Worm (Caenorhabditis elegans): ENCODE results near the gene hoe-1.

Gene hoe-1

ce11 chrIV:4748408-4749105 lies 4.5 kb upstream of the hoe-1 start, which contains the start of gene cyc-2.1 (continued):
- TF ChIP-seq vab-7 (GFP tag; IDR thresholded peaks at IDR 0.05) (peak; percentile 37; the same call in 1 of the 2 replicates), nhr-111 (GFP tag; optimal IDR thresholded peaks at IDR 0.05) (no peak), nhr-10 (tag; optimal IDR thresholded peaks at IDR 0.05) (peak; percentile 76), aha-1 (tag) (peak; percentile 92), madf-9 (GFP tag; conservative IDR thresholded peaks at IDR 0.05) (peak; percentile 54; the same call in 1 of the 2 replicates), dmd-6 (GFP tag; IDR thresholded peaks at IDR 0.05) (peak; percentile 63), zip-2 (tag; optimal IDR thresholded peaks at IDR 0.05) (no peak), gei-8 (GFP tag; optimal IDR thresholded peaks at IDR 0.05) (no peak), ceh-44 (GFP tag; IDR thresholded peaks at IDR 0.05) (no peak), zip-11 (GFP tag; IDR thresholded peaks at IDR 0.05) (no peak), nhr-11 (tag; optimal IDR thresholded peaks at IDR 0.05) (peak; percentile 52), arid-1 (GFP tag; conservative IDR thresholded peaks at IDR 0.05) (peak; percentile 71), snpc-1.2 (GFP tag; IDR thresholded peaks at IDR 0.05) (peak; percentile 82), aly-2 (tag; optimal IDR thresholded peaks at IDR 0.05) (no peak), skn-1 (tag; optimal IDR thresholded peaks at IDR 0.05) (no peak), lin-29 (GFP tag; IDR thresholded peaks at IDR 0.05) (no peak), pqm-1 (tag; optimal IDR thresholded peaks at IDR 0.05) (peak; percentile 5), zfp-3 (GFP tag; conservative IDR thresholded peaks at IDR 0.05) (no peak), ces-1 (GFP tag; optimal IDR thresholded peaks at IDR 0.05) (no peak), dmd-9 (GFP tag; IDR thresholded peaks at IDR 0.05) (no peak), attf-4 (tag; optimal IDR thresholded peaks at IDR 0.05) (no peak), nhr-102 (tag; optimal IDR thresholded peaks at IDR 0.05) (peak; percentile 47), D1046.2 (GFP tag; IDR thresholded peaks at IDR 0.05) (no peak), dmd-8 (GFP tag; IDR thresholded peaks at IDR 0.05) (0 out of 2 replicates have a peak, but pooled peaks have one; percentile 54), lin-15B (tag; optimal IDR thresholded peaks at IDR 0.05) (peak; percentile 48), ztf-11 (tag; optimal IDR thresholded peaks at IDR 0.05) (no peak), hlh-11 (tag; optimal IDR thresholded peaks at IDR 0.05) (peak; percentile 85), mxl-2 (GFP tag; conservative IDR thresholded peaks at IDR 0.05) (no peak), F49E8.2 (tag; optimal IDR thresholded peaks at IDR 0.05; ENCODE audit: borderline replicate concordance) (peak; percentile 85), rbr-2 (tag; optimal IDR thresholded peaks at IDR 0.05) (peak; percentile 68), mdl-1 (tag; optimal IDR thresholded peaks at IDR 0.05) (no peak), Y5F2A.4 (GFP tag; optimal IDR thresholded peaks at IDR 0.05) (no peak), ceh-20 (GFP tag; IDR thresholded peaks at IDR 0.05) (no peak), mep-1 (tag; optimal IDR thresholded peaks at IDR 0.05) (peak; percentile 80), zag-1 (tag; optimal IDR thresholded peaks at IDR 0.05) (no peak), nhr-25 (tag; optimal IDR thresholded peaks at IDR 0.05; ENCODE audit: borderline replicate concordance, insufficient read depth) (no peak), egl-27 (tag; optimal IDR thresholded peaks at IDR 0.05) (no peak), hmg-1.1 (GFP tag; IDR thresholded peaks at IDR 0.05) (peak; percentile 51; the same call in 1 of the 2 replicates), mes-2 (tag; optimal IDR thresholded peaks at IDR 0.05; ENCODE audit: poor library complexity, severe bottlenecking) (peak; percentile 76), ztf-7 (tag; optimal IDR thresholded peaks at IDR 0.05) (no peak), dve-1 (tag; optimal IDR thresholded peaks at IDR 0.05; ENCODE audit: insufficient read depth) (peak; percentile 62), ctbp-1 (GFP tag; IDR thresholded peaks at IDR 0.05) (0 out of 2 replicates have a peak, but pooled peaks have one; percentile 44), lim-7 (GFP tag; IDR thresholded peaks at IDR 0.05) (peak; percentile 69), nhr-76 (tag; optimal IDR thresholded peaks at IDR 0.05) (no peak), F10B5.3 (tag; optimal IDR thresholded peaks at IDR 0.05) (no peak), lsy-2 (tag; optimal IDR thresholded peaks at IDR 0.05) (peak; percentile 79 to 90), nhr-42 (GFP tag; IDR thresholded peaks at IDR 0.05) (no peak), Y48G9A.11 (GFP tag; IDR thresholded peaks at IDR 0.05) (peak; percentile 28; the same call in 1 of the 2 replicates), daf-19 (GFP tag; conservative IDR thresholded peaks at IDR 0.05) (peak; percentile 84; the same call in 1 of the 2 replicates), R02D3.7 (tag; optimal IDR thresholded peaks at IDR 0.05) (no peak)
